Fruit fly (Drosophila melanogaster) whole organism, prepupa: Measurements from ENCODE around the gene CG14204.
A peak's percentile ranks its signal among the peaks of the same experiment; 100 is the strongest.

Experiments used
- Blimp-1 ChIP-seq: fragments of 200-800 bp; sonication (Bioruptor generic); optimal IDR thresholded peaks from 3 replicates; lab custom pipeline; 2017; ENCODE audit warnings: missing biosample characterization, missing genetic modification characterization, mild to moderate bottlenecking, moderate library complexity, missing genetic modification reagents
- CG10669 ChIP-seq: fragments of 200-800 bp; sonication (Bioruptor generic); optimal IDR thresholded peaks from 3 replicates; lab custom pipeline; 2018; ENCODE audit warnings: missing biosample characterization, mild to moderate bottlenecking, missing genetic modification characterization, moderate library complexity
- CG11294 ChIP-seq: fragments of 200-800 bp; sonication (Bioruptor generic); IDR thresholded peaks from 2 replicates; pipeline ENCODE4 v1.3.6; 2022; ENCODE audit warnings: missing biosample characterization, missing genetic modification characterization
- CG11762 ChIP-seq: fragments of 200-800 bp; sonication (Bioruptor generic); optimal IDR thresholded peaks from 3 replicates; lab custom pipeline; 2016; ENCODE audit warnings: missing biosample characterization, missing genetic modification characterization; ENCODE audit not compliant: insufficient read depth
- CG1621 ChIP-seq: fragments of 200-800 bp; sonication (Bioruptor generic); optimal IDR thresholded peaks from 3 replicates; lab custom pipeline; 2018; ENCODE audit warnings: missing biosample characterization, mild to moderate bottlenecking, missing genetic modification characterization
- CG16779 ChIP-seq: fragments of 200-800 bp; sonication (Bioruptor generic); optimal IDR thresholded peaks from 3 replicates; lab custom pipeline; 2017; ENCODE audit warnings: missing biosample characterization, mild to moderate bottlenecking, missing genetic modification characterization
- CG3032 ChIP-seq: fragments of 200-800 bp; optimal IDR thresholded peaks from 2 replicates; lab custom pipeline; 2019; ENCODE audit warnings: missing biosample characterization, mild to moderate bottlenecking, missing genetic modification characterization, moderate library complexity
- CG31627 ChIP-seq: fragments of 200-800 bp; sonication (Bioruptor generic); optimal IDR thresholded peaks from 3 replicates; lab custom pipeline; 2016; ENCODE audit warnings: missing biosample characterization, missing genetic modification characterization
- CG32006 ChIP-seq: fragments of 200-800 bp; sonication (Bioruptor generic); optimal IDR thresholded peaks from 3 replicates; lab custom pipeline; 2017; ENCODE audit warnings: missing biosample characterization, mild to moderate bottlenecking, missing genetic modification characterization
- CG34406 ChIP-seq: fragments of 200-800 bp; sonication (Bioruptor generic); optimal IDR thresholded peaks from 3 replicates; lab custom pipeline; 2016; ENCODE audit warnings: missing biosample characterization, missing genetic modification characterization
- CG6276 ChIP-seq: fragments of 200-800 bp; sonication (Bioruptor generic); optimal IDR thresholded peaks from 2 replicates; lab custom pipeline; 2017; ENCODE audit warnings: missing biosample characterization, mild to moderate bottlenecking, missing genetic modification characterization
- CG6792 ChIP-seq: fragments of 200-800 bp; sonication (Bioruptor generic); optimal IDR thresholded peaks from 3 replicates; lab custom pipeline; 2016; ENCODE audit warnings: missing biosample characterization, missing genetic modification characterization
- CG6808 ChIP-seq: fragments of 200-800 bp; sonication (Bioruptor generic); optimal IDR thresholded peaks from 3 replicates; lab custom pipeline; 2017; ENCODE audit warnings: missing biosample characterization, missing genetic modification characterization, mild to moderate bottlenecking, moderate library complexity, missing genetic modification reagents
- CG9139 ChIP-seq: fragments of 200-800 bp; sonication (Bioruptor generic); optimal IDR thresholded peaks from 3 replicates; lab custom pipeline; 2017; ENCODE audit warnings: missing biosample characterization, mild to moderate bottlenecking, missing genetic modification characterization
- Eip78C ChIP-seq: fragments of 200-800 bp; sonication (Bioruptor generic); peaks from one replicate; lab custom pipeline; 2016; ENCODE audit warnings: missing biosample characterization, missing genetic modification characterization
- Ets21C ChIP-seq: fragments of 200-800 bp; sonication (Bioruptor generic); optimal IDR thresholded peaks from 3 replicates; lab custom pipeline; 2016; ENCODE audit warnings: missing biosample characterization, missing genetic modification characterization
- Ets96B ChIP-seq: fragments of 200-800 bp; optimal IDR thresholded peaks from 2 replicates; lab custom pipeline; 2019; ENCODE audit warnings: missing biosample characterization, mild to moderate bottlenecking, missing genetic modification characterization, moderate library complexity
- Gug ChIP-seq: fragments of 200-800 bp; sonication (Bioruptor generic); IDR thresholded peaks from 2 replicates; pipeline ENCODE4 v1.3.6; 2022; ENCODE audit warnings: missing biosample characterization, missing genetic modification characterization
- Hr38 ChIP-seq: sonication (Bioruptor generic); optimal IDR thresholded peaks from 2 replicates; lab custom pipeline; 2016; ENCODE audit warnings: missing biosample characterization, missing genetic modification characterization
- Hr39 ChIP-seq: fragments of 200-800 bp; sonication (Bioruptor generic); optimal IDR thresholded peaks from 2 replicates; lab custom pipeline; 2016; ENCODE audit warnings: missing biosample characterization, missing genetic modification characterization
- Lpt ChIP-seq: fragments of 200-800 bp; sonication (Bioruptor generic); optimal IDR thresholded peaks from 3 replicates; lab custom pipeline; 2016; ENCODE audit warnings: missing biosample characterization, missing genetic modification characterization
- Met ChIP-seq: fragments of 200-800 bp; sonication (Bioruptor generic); optimal IDR thresholded peaks from 3 replicates; lab custom pipeline; 2016; ENCODE audit warnings: missing biosample characterization, missing genetic modification characterization
- Smox ChIP-seq: fragments of 200-800 bp; sonication (Bioruptor generic); optimal IDR thresholded peaks from 3 replicates; lab custom pipeline; 2016; ENCODE audit warnings: missing biosample characterization, missing genetic modification characterization
- Sox102F ChIP-seq: fragments of 200-800 bp; sonication (Bioruptor generic); optimal IDR thresholded peaks from 2 replicates; lab custom pipeline; 2016; ENCODE audit warnings: missing biosample characterization, mild to moderate bottlenecking, missing genetic modification characterization
- Sox14 ChIP-seq: fragments of 200-800 bp; sonication (Bioruptor generic); optimal IDR thresholded peaks from 3 replicates; lab custom pipeline; 2016; ENCODE audit warnings: missing biosample characterization, missing genetic modification characterization
- Sox15 ChIP-seq: fragments of 200-800 bp; sonication (Bioruptor generic); optimal IDR thresholded peaks from 3 replicates; lab custom pipeline; 2016; ENCODE audit warnings: missing biosample characterization, missing genetic modification characterization
- acj6 ChIP-seq: fragments of 200-800 bp; sonication (Bioruptor generic); optimal IDR thresholded peaks from 3 replicates; lab custom pipeline; 2016; ENCODE audit warnings: missing biosample characterization, missing genetic modification characterization
- cyc ChIP-seq: fragments of 200-800 bp; sonication (Bioruptor generic); optimal IDR thresholded peaks from 3 replicates; lab custom pipeline; 2016; ENCODE audit warnings: missing biosample characterization, missing genetic modification characterization
- esn ChIP-seq: fragments of 200-800 bp; sonication (Bioruptor generic); optimal IDR thresholded peaks from 2 replicates; lab custom pipeline; 2016; ENCODE audit warnings: missing biosample characterization, mild to moderate bottlenecking, missing genetic modification characterization, moderate library complexity
- fd59A ChIP-seq: fragments of 200-800 bp; sonication (Bioruptor generic); optimal IDR thresholded peaks from 2 replicates; lab custom pipeline; 2017; ENCODE audit warnings: missing biosample characterization, mild to moderate bottlenecking, missing genetic modification characterization, missing genetic modification reagents
- fkh ChIP-seq: fragments of 200-800 bp; sonication (Bioruptor generic); optimal IDR thresholded peaks from 3 replicates; lab custom pipeline; 2017; ENCODE audit warnings: missing biosample characterization, mild to moderate bottlenecking, missing genetic modification characterization, moderate library complexity
- net ChIP-seq: fragments of 200-800 bp; sonication (Bioruptor generic); optimal IDR thresholded peaks from 3 replicates; lab custom pipeline; 2016; ENCODE audit warnings: missing biosample characterization, missing genetic modification characterization
- salr ChIP-seq, 2 experiments: fragments of 200-800 bp; sonication (Bioruptor generic); optimal IDR thresholded peaks; 3 replicates each; lab custom pipeline; 2016 to 2018; ENCODE audit warnings: missing biosample characterization in 2 of 2, missing genetic modification characterization in 2 of 2, mild to moderate bottlenecking in 1 of 2
- spab ChIP-seq: fragments of 200-800 bp; sonication (Bioruptor generic); optimal IDR thresholded peaks from 2 replicates; lab custom pipeline; 2017; ENCODE audit warnings: missing biosample characterization, mild to moderate bottlenecking, missing genetic modification characterization, missing genetic modification reagents
- ss ChIP-seq, 2 experiments: fragments of 200-800 bp; sonication (Bioruptor generic); optimal IDR thresholded peaks; 2 replicates in 1 of 2; 3 replicates in 1 of 2; lab custom pipeline; 2017 to 2018; ENCODE audit warnings: mild to moderate bottlenecking in 2 of 2, missing biosample characterization in 2 of 2, missing genetic modification characterization in 2 of 2, moderate library complexity in 1 of 2
- svp ChIP-seq: fragments of 200-800 bp; sonication (Bioruptor generic); peaks from one replicate; lab custom pipeline; 2016; ENCODE audit warnings: missing biosample characterization, missing genetic modification characterization
- topi ChIP-seq: fragments of 200-800 bp; sonication (Bioruptor generic); optimal IDR thresholded peaks from 3 replicates; lab custom pipeline; 2016; ENCODE audit warnings: missing biosample characterization, missing genetic modification characterization

CG14204 gene

dm6 chrX:19597684-19598363, 14.4 kb downstream of the CG14204 start, which contains the start of gene RpS10b (continued):
- peak; percentile 52 for TF ChIP-seq CG32006 (GFP tag; lab: Kevin White, UChicago)
- TF ChIP-seq CG11294 (GFP tag; lab: Robert Waterston, UW) = no peak
- TF ChIP-seq Gug (GFP tag; lab: Robert Waterston, UW) = no peak
- peak; percentile 81 for TF ChIP-seq Blimp-1 (GFP tag; lab: Kevin White, UChicago)
- TF ChIP-seq CG6808 = peak; percentile 78
- TF ChIP-seq topi (GFP tag; lab: Kevin White, UChicago) = peak; percentile 89
- TF ChIP-seq CG31627 (GFP tag; lab: Kevin White, UChicago) = peak; percentile 77
- TF ChIP-seq Lpt (GFP tag; lab: Kevin White, UChicago) = peak; percentile 51
- TF ChIP-seq spab (GFP tag; lab: Kevin White, UChicago) = peak; percentile 63
- peak; percentile 50 for TF ChIP-seq Ets21C
- no peak for TF ChIP-seq Hr38 (GFP tag; lab: Kevin White, UChicago)
- peak; percentile 88 for TF ChIP-seq Sox102F
- peak; percentile 77 for TF ChIP-seq Hr39
- TF ChIP-seq Smox = peak; percentile 72
- TF ChIP-seq Sox15 (GFP tag; lab: Kevin White, UChicago) = peak; percentile 54
- peak; percentile 89 for TF ChIP-seq net
- TF ChIP-seq Ets96B (tag; lab: Kevin White, UChicago) = peak; percentile 17
- peak; percentile 89 for TF ChIP-seq CG9139 (GFP tag; lab: Kevin White, UChicago)
- peak; percentile 86 to 95 for TF ChIP-seq ss (GFP tag; optimal IDR thresholded peaks at IDR 0.05; lab: Kevin White, UChicago)

dm6 chrX:19598503-19598902, 15.1 kb downstream of the CG14204 start:
- TF ChIP-seq Sox102F (no peak), topi (GFP tag; lab: Kevin White, UChicago) (no peak)

- no peak for TF ChIP-seq Sox14 (GFP tag; lab: Kevin White, UChicago)
- peak; percentile 12 for TF ChIP-seq CG3032 (tag; lab: Kevin White, UChicago)
- TF ChIP-seq acj6 (GFP tag; lab: Kevin White, UChicago) = no peak
- no peak for TF ChIP-seq CG6792 (GFP tag; lab: Kevin White, UChicago)
- no peak for TF ChIP-seq Gug (GFP tag; lab: Robert Waterston, UW)
- no peak for TF ChIP-seq Met
- no peak for TF ChIP-seq fd59A (GFP tag; lab: Kevin White, UChicago)
- no peak for TF ChIP-seq CG1621 (tag; lab: Kevin White, UChicago)
- TF ChIP-seq Eip78C (GFP tag; lab: Kevin White, UChicago) = no peak
- no peak for TF ChIP-seq CG6808
- no peak for TF ChIP-seq CG11762
- TF ChIP-seq fkh = peak; percentile 2
- TF ChIP-seq CG9139 (GFP tag; lab: Kevin White, UChicago) = no peak
- no peak for TF ChIP-seq Ets96B (tag; lab: Kevin White, UChicago)
- no peak for TF ChIP-seq Ets21C
- TF ChIP-seq CG16779 (tag; lab: Kevin White, UChicago) = no peak
- TF ChIP-seq Lpt (GFP tag; lab: Kevin White, UChicago) = no peak
- TF ChIP-seq Smox = no peak
- TF ChIP-seq CG34406 (GFP tag; lab: Kevin White, UChicago) = no peak
- TF ChIP-seq Hr39 = no peak
- no peak for TF ChIP-seq cyc
- no peak for TF ChIP-seq CG6276
- TF ChIP-seq salr (GFP tag; optimal IDR thresholded peaks at IDR 0.05; lab: Kevin White, UChicago) = no peak
- TF ChIP-seq esn (GFP tag; lab: Kevin White, UChicago) = no peak
- peak; percentile 22 for TF ChIP-seq svp
- no peak for TF ChIP-seq CG10669 (GFP tag; lab: Kevin White, UChicago)
- TF ChIP-seq CG11294 (GFP tag; lab: Robert Waterston, UW) = no peak
Observed at dm6 chrX:19601644-19602043, 18.2 kb downstream of the CG14204 start, which contains the start of gene CG14220. Gene CG14220 (minus strand): TSS chrX:19601851.
